Worm (Caenorhabditis elegans): ENCODE results near the gene C35D6.13.
A peak's percentile ranks its signal among the peaks of the same experiment; 100 is the strongest.

The C35D6.13 gene

DNA sequence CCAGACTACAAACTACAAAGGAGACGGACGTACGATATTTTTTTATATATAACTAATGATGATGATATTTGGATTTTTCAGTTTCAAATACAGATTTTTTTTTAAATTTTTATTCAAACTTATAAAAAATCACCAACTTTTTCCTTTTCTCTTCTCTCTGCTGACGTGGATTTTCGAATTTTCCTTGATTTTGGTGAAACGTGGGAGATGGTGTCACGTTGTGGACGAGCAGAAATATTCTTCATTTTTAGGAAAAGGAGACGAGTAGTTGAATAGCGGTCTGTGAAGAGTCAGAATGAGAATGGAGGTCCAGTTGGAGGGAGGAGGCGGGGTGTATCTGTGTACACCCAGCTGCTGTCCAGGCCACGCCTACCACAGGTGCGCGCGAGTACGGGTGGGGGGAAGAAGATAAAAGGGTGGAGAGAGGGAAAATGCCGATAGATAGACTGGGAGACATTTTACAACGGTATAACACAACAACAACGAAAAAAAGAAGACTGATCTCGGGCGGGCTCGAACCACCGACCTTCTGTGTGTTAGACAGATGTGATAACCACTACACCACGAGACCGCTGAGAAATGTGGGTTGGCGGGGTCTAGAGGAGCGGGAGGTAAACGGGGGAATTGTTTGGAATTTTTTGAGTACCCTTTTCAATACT, 45.2 kb downstream of the C35D6.13 start, which contains the start of gene Y7A9D.1:
Gene Y7A9D.1 (minus strand): TSS at position 283 of the 659 bp plus-strand sequence.
- peak; percentile 17 for TF ChIP-seq hnd-1 (tag; optimal IDR thresholded peaks at IDR 0.05)
- TF ChIP-seq scrt-1 (GFP tag; IDR thresholded peaks at IDR 0.05): peak; percentile 82
- TF ChIP-seq hmbx-1 (tag; optimal IDR thresholded peaks at IDR 0.05): peak; percentile 32
- no peak for TF ChIP-seq tra-4 (tag; optimal IDR thresholded peaks at IDR 0.05)
- TF ChIP-seq ceh-13 (GFP tag; optimal IDR thresholded peaks at IDR 0.05): peak; percentile 47
- peak; percentile 68 for TF ChIP-seq ama-1 (optimal IDR thresholded peaks at IDR 0.05)
- peak; percentile 79 for TF ChIP-seq tbx-37 (GFP tag; conservative IDR thresholded peaks at IDR 0.05)
- TF ChIP-seq B0310.2 (tag; optimal IDR thresholded peaks at IDR 0.05): peak; percentile 57
- peak; percentile 95 for TF ChIP-seq hmg-4 (GFP tag; optimal IDR thresholded peaks at IDR 0.05)
- TF ChIP-seq flt-1 (GFP tag; IDR thresholded peaks at IDR 0.05): peak; percentile 81
- TF ChIP-seq ets-7 (tag; optimal IDR thresholded peaks at IDR 0.05): peak; percentile 49
- peak; percentile 86 for TF ChIP-seq F13C5.2 (tag; optimal IDR thresholded peaks at IDR 0.05)
- peak; percentile 41 for TF ChIP-seq ceh-36 (tag; optimal IDR thresholded peaks at IDR 0.05)
- peak; percentile 84 for TF ChIP-seq aly-1 (tag; optimal IDR thresholded peaks at IDR 0.05)
- TF ChIP-seq tbx-11 (GFP tag; IDR thresholded peaks at IDR 0.05): peak; percentile 59
- peak; percentile 87 for TF ChIP-seq pes-1 (GFP tag; IDR thresholded peaks at IDR 0.05)
- TF ChIP-seq sea-1 (GFP tag; conservative IDR thresholded peaks at IDR 0.05): peak; percentile 77

- TF ChIP-seq B0310.2 (tag; optimal IDR thresholded peaks at IDR 0.05) (no peak), ama-1 (optimal IDR thresholded peaks at IDR 0.05) (no peak), F13C5.2 (tag; optimal IDR thresholded peaks at IDR 0.05) (no peak), ceh-36 (tag; optimal IDR thresholded peaks at IDR 0.05) (no peak), tbx-37 (GFP tag; conservative IDR thresholded peaks at IDR 0.05) (no peak), ets-7 (tag; optimal IDR thresholded peaks at IDR 0.05) (no peak), sea-1 (GFP tag; conservative IDR thresholded peaks at IDR 0.05) (no peak), pes-1 (GFP tag; IDR thresholded peaks at IDR 0.05) (no peak), ceh-13 (GFP tag; optimal IDR thresholded peaks at IDR 0.05) (no peak), hnd-1 (tag; optimal IDR thresholded peaks at IDR 0.05) (no peak), flt-1 (GFP tag; IDR thresholded peaks at IDR 0.05) (no peak), scrt-1 (GFP tag; IDR thresholded peaks at IDR 0.05) (no peak), hmg-4 (GFP tag; optimal IDR thresholded peaks at IDR 0.05) (no peak), aly-1 (tag; optimal IDR thresholded peaks at IDR 0.05) (no peak), tra-4 (tag; optimal IDR thresholded peaks at IDR 0.05) (no peak), hmbx-1 (tag; optimal IDR thresholded peaks at IDR 0.05) (no peak), tbx-11 (GFP tag; IDR thresholded peaks at IDR 0.05) (no peak)
Measured at ce11 chrIV:16384665-16385064, 47.8 kb downstream of the C35D6.13 start.
